Worm (Caenorhabditis elegans): Measurements from ENCODE around the gene haao-1.
A peak's percentile ranks its signal among the peaks of the same experiment; 100 is the strongest.

The haao-1 gene

ce11 chrV:9496742-9497141 is 8.0 kb upstream of the haao-1 start, which contains the start of gene gsnl-1 (continued):
- TF ChIP-seq nhr-11 (tag; optimal IDR thresholded peaks at IDR 0.05) (no peak), nhr-237 (tag; optimal IDR thresholded peaks at IDR 0.05) (no peak), nhr-19 (GFP tag; conservative IDR thresholded peaks at IDR 0.05) (peak; percentile 19; the same call in 1 of the 2 replicates), dsc-1 (tag; optimal IDR thresholded peaks at IDR 0.05) (peak; percentile 70)

ce11 chrV:9499295-9499694 is 5.4 kb upstream of the haao-1 start:
- TF ChIP-seq zip-4 (GFP tag; optimal IDR thresholded peaks at IDR 0.05) (no peak), blmp-1 (tag; optimal IDR thresholded peaks at IDR 0.05) (peak; percentile 3)

- no peak for TF ChIP-seq Y116A8C.19 (tag; optimal IDR thresholded peaks at IDR 0.05; ENCODE audit: borderline replicate concordance)
- no peak for TF ChIP-seq pax-3 (tag; optimal IDR thresholded peaks at IDR 0.05)
- TF ChIP-seq aha-1 (tag; optimal IDR thresholded peaks at IDR 0.05) = no peak
These were observed 3.8 kb upstream of the haao-1 start, which contains the start of gene swt-5 for ce11 chrV:9500826-9501451. Gene swt-5, plus strand, starts transcription at chrV:9501401.

ce11 chrV:9503152-9503817 is 1.4 kb upstream of the haao-1 start:
- TF ChIP-seq isw-1 (GFP tag; IDR thresholded peaks at IDR 0.05) (peak; percentile 46), nhr-47 (tag; optimal IDR thresholded peaks at IDR 0.05) (peak; percentile 87), pax-3 (tag; optimal IDR thresholded peaks at IDR 0.05) (peak; percentile 64), nhr-84 (tag; optimal IDR thresholded peaks at IDR 0.05) (no peak), rnt-1 (tag; optimal IDR thresholded peaks at IDR 0.05) (peak; percentile 77), skn-1 (tag; optimal IDR thresholded peaks at IDR 0.05) (peak; percentile 48), C16A3.4 (tag; optimal IDR thresholded peaks at IDR 0.05) (peak; percentile 49), swsn-7 (tag; optimal IDR thresholded peaks at IDR 0.05) (peak; percentile 77), nhr-20 (tag; optimal IDR thresholded peaks at IDR 0.05) (peak; percentile 81), ztf-4 (tag; optimal IDR thresholded peaks at IDR 0.05) (peak; percentile 25), blmp-1 (tag; optimal IDR thresholded peaks at IDR 0.05) (peak; percentile 1), snu-23 (GFP tag; optimal IDR thresholded peaks at IDR 0.05) (peak; percentile 89), elt-3 (tag; optimal IDR thresholded peaks at IDR 0.05) (peak in 2 of 6 experiments; percentile 18 to 45), sptf-1 (tag; optimal IDR thresholded peaks at IDR 0.05) (no peak), C04F5.9 (tag; optimal IDR thresholded peaks at IDR 0.05) (peak; percentile 30), lin-15B (tag; optimal IDR thresholded peaks at IDR 0.05) (no peak), pqm-1 (tag; optimal IDR thresholded peaks at IDR 0.05) (no peak), nhr-85 (tag) (peak; percentile 83), efl-3 (GFP tag; optimal IDR thresholded peaks at IDR 0.05) (no peak), tlp-1 (tag; optimal IDR thresholded peaks at IDR 0.05) (no peak), lin-14 (GFP tag; optimal IDR thresholded peaks at IDR 0.05) (peak; percentile 81), nhr-76 (tag; optimal IDR thresholded peaks at IDR 0.05) (no peak), unc-130 (tag; optimal IDR thresholded peaks at IDR 0.05) (peak; percentile 44), alr-1 (tag; optimal IDR thresholded peaks at IDR 0.05; ENCODE audit: borderline replicate concordance) (no peak), nhr-12 (tag; optimal IDR thresholded peaks at IDR 0.05) (no peak), efl-1 (optimal IDR thresholded peaks at IDR 0.05) (peak; percentile 54 to 57), efl-1 (GFP tag; optimal IDR thresholded peaks at IDR 0.05 in 1 of 2) (peak; percentile 34 to 95), nhr-28 (tag; optimal IDR thresholded peaks at IDR 0.05) (no peak), sox-4 (tag; optimal IDR thresholded peaks at IDR 0.05) (peak; percentile 33), pag-3 (tag; optimal IDR thresholded peaks at IDR 0.05; ENCODE audit: borderline replicate concordance, insufficient read depth) (no peak), ztf-11 (tag; optimal IDR thresholded peaks at IDR 0.05) (peak in 1 of 2 experiments; percentile 15), fos-1 (tag; optimal IDR thresholded peaks at IDR 0.05) (peak; percentile 63), ceh-90 (tag; optimal IDR thresholded peaks at IDR 0.05) (no peak), unc-30 (tag; optimal IDR thresholded peaks at IDR 0.05) (no peak), dpl-1 (GFP tag; optimal IDR thresholded peaks at IDR 0.05) (peak; percentile 12 to 51 (median 49)), tbx-2 (tag; optimal IDR thresholded peaks at IDR 0.05) (peak; percentile 75), zag-1 (tag; optimal IDR thresholded peaks at IDR 0.05) (no peak), ceh-63 (GFP tag; optimal IDR thresholded peaks at IDR 0.05) (no peak), lin-13 (GFP tag; optimal IDR thresholded peaks at IDR 0.05) (no peak)

Measured in whole organism, L1 larva.